Worm (Caenorhabditis elegans): Measurements from ENCODE around the gene tmem-218.
A peak's percentile ranks its signal among the peaks of the same experiment; 100 is the strongest.

DNA sequence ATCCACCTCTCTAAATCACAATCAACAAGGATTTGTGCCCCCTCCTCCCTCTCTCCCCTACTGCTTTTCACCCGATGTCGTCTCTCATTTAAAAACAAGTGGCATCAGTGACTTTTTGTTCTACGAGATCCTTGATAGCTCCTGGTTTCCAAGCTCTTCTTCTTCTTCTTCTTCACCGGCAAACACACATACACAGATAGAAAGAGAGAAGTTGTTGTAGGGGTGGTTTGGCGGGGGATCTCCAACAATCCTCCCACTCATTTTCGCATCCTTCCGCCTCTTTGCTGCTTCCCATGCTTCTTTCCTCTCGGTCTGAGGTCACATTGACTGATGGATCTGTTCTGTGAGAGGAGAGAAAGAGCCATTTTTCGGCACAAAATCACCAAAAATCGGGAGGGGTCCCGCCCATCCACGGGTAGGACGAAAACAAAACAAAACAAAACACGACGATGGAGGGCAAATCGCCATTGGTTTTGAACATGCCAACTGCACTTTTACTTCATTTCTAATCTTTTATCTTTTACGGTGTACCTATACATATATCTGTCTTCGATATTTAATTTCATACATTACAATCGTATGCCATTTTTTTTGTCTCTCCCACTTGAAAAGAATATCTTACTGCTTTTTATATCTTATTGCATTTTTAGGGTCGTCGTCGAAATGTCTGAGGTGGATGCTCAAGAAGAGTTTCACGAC is 21.0 kb downstream of the tmem-218 start, which contains the start of gene T23E7.2:
- no peak for TF ChIP-seq elt-1 (tag; optimal IDR thresholded peaks at IDR 0.05; ENCODE audit: borderline replicate concordance, insufficient read depth)
- no peak for TF ChIP-seq ceh-83 (GFP tag; optimal IDR thresholded peaks at IDR 0.05)
- TF ChIP-seq ztf-11 (tag; optimal IDR thresholded peaks at IDR 0.05), result no peak
- no peak for TF ChIP-seq lsy-2 (tag; optimal IDR thresholded peaks at IDR 0.05)
- TF ChIP-seq unc-62 (GFP tag; optimal IDR thresholded peaks at IDR 0.05), result peak; percentile 12
- no peak for TF ChIP-seq pha-4 (tag; optimal IDR thresholded peaks at IDR 0.05)
- no peak for TF ChIP-seq nhr-12 (tag; optimal IDR thresholded peaks at IDR 0.05)
- no peak for TF ChIP-seq ceh-39 (tag; optimal IDR thresholded peaks at IDR 0.05)
- TF ChIP-seq sptf-1 (tag; optimal IDR thresholded peaks at IDR 0.05), result no peak
- no peak for TF ChIP-seq mep-1 (tag; optimal IDR thresholded peaks at IDR 0.05)
- TF ChIP-seq nhr-237 (tag; optimal IDR thresholded peaks at IDR 0.05), result no peak
- no peak for TF ChIP-seq nhr-28 (tag; optimal IDR thresholded peaks at IDR 0.05)
- TF ChIP-seq tbx-8 (GFP tag; optimal IDR thresholded peaks at IDR 0.05), result no peak
